Fruit fly (Drosophila melanogaster): ENCODE measurements around the gene rdgB.
A peak's percentile ranks its signal among the peaks of the same experiment; 100 is the strongest.

rdgB gene

DNA sequence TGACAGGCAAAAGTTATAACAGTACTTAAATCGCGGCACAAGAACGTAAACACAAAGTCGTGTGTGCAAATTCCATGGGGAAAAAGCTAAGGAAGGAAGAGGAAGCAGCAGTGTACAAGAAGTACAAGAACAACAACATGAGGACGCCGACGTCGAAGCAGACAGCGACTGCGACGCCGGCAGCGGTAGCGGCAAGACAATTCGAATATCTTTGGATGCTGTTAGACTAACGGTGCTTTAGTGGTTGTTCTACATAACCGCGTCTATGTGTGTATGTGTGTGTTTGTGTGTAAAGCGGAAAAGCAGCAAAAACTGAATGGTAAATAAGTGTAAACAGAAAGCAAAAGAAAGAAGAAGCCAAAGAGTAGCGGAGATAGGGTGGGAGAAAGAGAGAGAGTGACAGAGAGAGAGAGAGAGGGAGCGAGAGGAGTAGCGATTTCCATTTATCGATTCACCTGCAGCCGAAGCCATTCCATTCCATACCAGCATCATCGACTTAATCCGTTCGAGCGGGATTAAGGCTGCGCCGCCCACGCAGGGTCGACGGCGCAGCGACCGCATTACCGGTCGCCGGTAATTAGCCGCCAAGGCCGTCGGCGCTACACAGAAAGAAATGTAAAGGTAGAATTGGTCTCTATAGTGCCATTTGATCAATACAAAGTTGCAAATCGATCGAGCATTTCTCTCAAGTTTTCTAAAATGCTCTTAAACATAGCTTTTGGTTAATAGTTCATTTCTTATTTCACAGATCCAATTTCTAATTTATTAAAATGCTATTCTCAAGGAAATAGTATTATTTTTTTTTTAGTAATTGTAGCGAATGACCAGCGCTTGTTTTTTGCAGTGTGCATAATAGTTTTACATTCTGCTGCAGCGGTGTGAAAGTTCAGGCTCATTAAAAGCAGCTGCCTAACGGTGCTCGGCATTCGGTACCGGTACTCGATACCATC lies 21.7 kb downstream of the rdgB start (continued):
- TF ChIP-seq Adf1 (GFP tag; IDR thresholded peaks at IDR 0.05), result peak; percentile 94
- TF ChIP-seq yki (optimal IDR thresholded peaks at IDR 0.05), result no peak
- TF ChIP-seq bigmax (GFP tag; optimal IDR thresholded peaks at IDR 0.05), result no peak
- TF ChIP-seq ham (GFP tag; IDR thresholded peaks at IDR 0.05), result no peak
- TF ChIP-seq sr (GFP tag; IDR thresholded peaks at IDR 0.05), result no peak
- TF ChIP-seq B-H2 (GFP tag; optimal IDR thresholded peaks at IDR 0.05), result no peak
- TF ChIP-seq Dref (GFP tag; IDR thresholded peaks at IDR 0.05), result no peak
- TF ChIP-seq Camta (GFP tag; optimal IDR thresholded peaks at IDR 0.05), result peak; percentile 53
- no peak for TF ChIP-seq CG13894 (tag; optimal IDR thresholded peaks at IDR 0.05)
- TF ChIP-seq cg (GFP tag; optimal IDR thresholded peaks at IDR 0.05), result peak; percentile 63
- peak; percentile 22; the same call in 1 of the 3 replicates for TF ChIP-seq CG14050 (GFP tag; IDR thresholded peaks at IDR 0.05)
- TF ChIP-seq dmrt11E (tag; optimal IDR thresholded peaks at IDR 0.05), result peak; percentile 30
- TF ChIP-seq Elba2 (GFP tag; optimal IDR thresholded peaks at IDR 0.05), result no peak
- TF ChIP-seq Atf3 (GFP tag; optimal IDR thresholded peaks at IDR 0.05), result no peak
- no peak for TF ChIP-seq Poxn (GFP tag; IDR thresholded peaks at IDR 0.05)
- TF ChIP-seq phol (tag; optimal IDR thresholded peaks at IDR 0.05), result peak; percentile 76
- TF ChIP-seq CG18599 (GFP tag; optimal IDR thresholded peaks at IDR 0.05), result peak; percentile 54
- TF ChIP-seq Fer2 (tag; optimal IDR thresholded peaks at IDR 0.05), result no peak
- TF ChIP-seq MBD-R2 (GFP tag; IDR thresholded peaks at IDR 0.05), result no peak
- no peak for TF ChIP-seq crp (GFP tag; optimal IDR thresholded peaks at IDR 0.05)
- no peak for TF ChIP-seq rib (GFP tag; IDR thresholded peaks at IDR 0.05)
- TF ChIP-seq CG2202 (tag; optimal IDR thresholded peaks at IDR 0.05), result no peak
- no peak for TF ChIP-seq jigr1 (GFP tag; IDR thresholded peaks at IDR 0.05)
- TF ChIP-seq CG8359 (GFP tag; optimal IDR thresholded peaks at IDR 0.05; ENCODE audit: borderline replicate concordance), result peak; percentile 23
- no peak for TF ChIP-seq CTCF (GFP tag; optimal IDR thresholded peaks at IDR 0.05)
- no peak for TF ChIP-seq CG1024 (GFP tag; IDR thresholded peaks at IDR 0.05)
- peak; percentile 6 for TF ChIP-seq pho (GFP tag; optimal IDR thresholded peaks at IDR 0.05)
- TF ChIP-seq CG34376 (GFP tag; optimal IDR thresholded peaks at IDR 0.05), result no peak
- TF ChIP-seq pum (GFP tag; optimal IDR thresholded peaks at IDR 0.05), result peak; percentile 44
- TF ChIP-seq grn (GFP tag; optimal IDR thresholded peaks at IDR 0.05), result no peak
- peak; percentile 21 for TF ChIP-seq Lhr (GFP tag; optimal IDR thresholded peaks at IDR 0.05)
- TF ChIP-seq CG1647 (GFP tag; optimal IDR thresholded peaks at IDR 0.05), result no peak
- TF ChIP-seq sisA (GFP tag; IDR thresholded peaks at IDR 0.05), result peak; percentile 59
- no peak for TF ChIP-seq bbx (GFP tag; IDR thresholded peaks at IDR 0.05; ENCODE audit: partially characterized antibody)
- TF ChIP-seq CG15696 (tag; optimal IDR thresholded peaks at IDR 0.05), result peak; percentile 2
- no peak for TF ChIP-seq lbe (GFP tag; optimal IDR thresholded peaks at IDR 0.05)
- no peak for TF ChIP-seq cad (GFP tag; optimal IDR thresholded peaks at IDR 0.05)
- TF ChIP-seq zfh1 (GFP tag; IDR thresholded peaks at IDR 0.05), result peak; percentile 41; the same call in 1 of the 3 replicates
- TF ChIP-seq Deaf1 (tag; optimal IDR thresholded peaks at IDR 0.05), result no peak
- TF ChIP-seq zen2 (GFP tag; IDR thresholded peaks at IDR 0.05; ENCODE audit: partially characterized antibody), result no peak
- TF ChIP-seq peb (GFP tag; IDR thresholded peaks at IDR 0.05), result no peak
- 0 out of 2 replicates have a peak, but pooled peaks have one; percentile 30 for TF ChIP-seq wor (GFP tag; IDR thresholded peaks at IDR 0.05)
- no peak for TF ChIP-seq Hey (tag; optimal IDR thresholded peaks at IDR 0.05)
- TF ChIP-seq stc (GFP tag; IDR thresholded peaks at IDR 0.05), result peak; percentile 43
- TF ChIP-seq tll (GFP tag; optimal IDR thresholded peaks at IDR 0.05), result no peak
- no peak for TF ChIP-seq CG1603 (tag; optimal IDR thresholded peaks at IDR 0.05)
- peak; percentile 14 for TF ChIP-seq CG8924 (tag; optimal IDR thresholded peaks at IDR 0.05)
- no peak for TF ChIP-seq emc (GFP tag; optimal IDR thresholded peaks at IDR 0.05)
- TF ChIP-seq Scr (GFP tag; IDR thresholded peaks at IDR 0.05; ENCODE audit: partially characterized antibody), result no peak
- peak; percentile 66 for TF ChIP-seq Drgx (GFP tag; IDR thresholded peaks at IDR 0.05)
